Worm (Caenorhabditis elegans): ENCODE results near the gene cdf-2.

DNA sequence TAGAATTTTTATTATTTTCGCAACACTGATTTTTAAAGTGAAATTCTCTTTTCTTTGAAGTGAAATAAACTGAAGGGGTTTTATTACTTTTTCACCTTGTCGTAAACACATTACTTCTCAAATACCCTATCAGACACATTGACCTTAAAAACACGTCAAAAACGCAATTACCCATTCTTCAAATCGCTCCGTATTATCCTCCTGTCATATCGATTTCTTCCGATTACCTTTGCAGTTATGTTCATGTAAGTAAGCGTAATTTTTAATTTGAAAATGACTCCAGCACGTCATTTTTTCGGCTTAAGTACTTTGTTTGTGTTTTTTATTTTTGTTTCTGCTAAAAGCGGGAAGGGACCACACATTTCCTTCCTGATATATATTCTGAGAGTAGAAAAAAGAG, 28.5 kb downstream of the cdf-2 start:
- TF ChIP-seq ceh-82 (tag; optimal IDR thresholded peaks at IDR 0.05) (no peak), nhr-25 (tag; optimal IDR thresholded peaks at IDR 0.05) (no peak), egl-27 (tag; optimal IDR thresholded peaks at IDR 0.05) (no peak), elt-1 (tag; optimal IDR thresholded peaks at IDR 0.05) (no peak), unc-62 (GFP tag; optimal IDR thresholded peaks at IDR 0.05) (no peak), elt-3 (tag; optimal IDR thresholded peaks at IDR 0.05) (no peak), zag-1 (tag; optimal IDR thresholded peaks at IDR 0.05) (no peak), ztf-4 (tag; optimal IDR thresholded peaks at IDR 0.05) (no peak), snpc-4 (tag; optimal IDR thresholded peaks at IDR 0.05) (no peak), blmp-1 (tag; optimal IDR thresholded peaks at IDR 0.05; ENCODE audit: insufficient read depth) (no peak), aly-2 (tag; optimal IDR thresholded peaks at IDR 0.05) (no peak), ama-1 (optimal IDR thresholded peaks at IDR 0.05) (no peak)

Measured in whole organism, L2 larva.